Fruit fly (Drosophila melanogaster): ENCODE results near the gene CG11052.
A peak's percentile ranks its signal among the peaks of the same experiment; 100 is the strongest.

Gene CG11052

DNA sequence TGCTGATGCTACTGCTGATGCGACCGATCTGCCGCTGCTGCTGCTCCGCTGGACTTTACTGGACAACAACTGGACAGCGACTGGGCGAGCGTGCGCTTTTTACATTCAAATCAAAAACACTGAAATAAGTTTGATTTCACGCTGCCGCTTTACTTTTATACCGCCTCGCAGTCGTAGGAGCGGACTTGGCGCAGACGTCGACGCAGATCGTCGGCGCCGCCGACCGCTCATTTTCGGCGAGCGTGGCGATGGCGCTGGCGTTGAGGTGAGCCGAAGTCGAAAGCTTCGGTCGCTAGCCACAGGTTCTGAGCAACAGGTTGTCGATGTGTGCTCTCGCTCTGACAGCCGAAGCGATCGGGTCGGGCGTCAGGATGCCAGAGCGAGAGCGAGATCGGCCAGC, 13.4 kb downstream of the CG11052 start, which contains the start of gene Elovl7:
Gene Elovl7 (minus strand): TSS at position 131 of the 400 bp plus-strand sequence.
- no peak for TF ChIP-seq Hr4 (GFP tag; optimal IDR thresholded peaks at IDR 0.05)
- no peak for TF ChIP-seq CG9139 (GFP tag; optimal IDR thresholded peaks at IDR 0.05)
- TF ChIP-seq CG10669 (GFP tag; optimal IDR thresholded peaks at IDR 0.05): no peak
- peak; percentile 28 for TF ChIP-seq Eip78C (GFP tag)
- no peak for TF ChIP-seq CG3919 (GFP tag; optimal IDR thresholded peaks at IDR 0.05)
- no peak for TF ChIP-seq CG31627 (GFP tag; optimal IDR thresholded peaks at IDR 0.05)
- peak; percentile 76 for TF ChIP-seq CG6854 (GFP tag; optimal IDR thresholded peaks at IDR 0.05)

DNA sequence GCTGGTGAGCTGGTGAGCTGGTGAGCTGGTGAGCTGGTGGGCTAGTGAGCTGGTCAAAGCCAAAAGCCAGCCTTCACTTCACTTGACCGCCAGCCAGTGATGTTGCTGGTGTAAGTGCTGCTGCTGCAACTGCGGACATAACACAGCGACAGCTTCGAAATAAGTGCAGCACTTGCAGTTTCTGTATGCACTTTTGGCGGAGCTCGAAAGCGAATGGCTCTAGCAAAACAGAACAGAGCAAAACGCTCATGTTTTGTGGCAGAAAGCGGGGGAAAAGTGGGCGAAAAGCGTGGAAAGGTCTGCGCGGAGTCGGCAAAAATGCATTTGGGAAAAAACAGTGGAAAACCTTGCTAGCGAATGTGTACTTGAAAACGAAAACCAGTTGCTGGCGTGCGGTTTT, 14.5 kb downstream of the CG11052 start:
- no peak for TF ChIP-seq CG7368 (GFP tag; optimal IDR thresholded peaks at IDR 0.05)
- peak; percentile 44 for TF ChIP-seq Eip78C (GFP tag)

DNA sequence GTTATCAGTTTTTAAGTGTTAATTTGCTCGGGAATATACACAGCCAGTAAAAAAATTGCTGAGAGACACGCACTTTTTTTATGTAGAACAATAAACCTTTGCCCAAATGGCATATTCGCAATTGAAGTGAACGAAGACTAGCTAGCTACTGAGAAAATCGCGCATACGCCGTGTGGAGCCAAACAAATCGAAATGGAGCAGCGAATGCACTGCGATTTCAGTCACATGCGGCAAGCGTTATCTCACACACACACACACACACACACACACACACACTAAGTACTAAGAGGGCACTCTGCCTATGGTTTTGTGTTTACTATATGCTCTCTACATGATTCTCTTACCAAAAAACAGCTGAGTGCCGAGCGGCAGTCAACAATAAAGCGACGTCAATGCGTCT, 15.6 kb downstream of the CG11052 start:
- TF ChIP-seq dac (GFP tag; optimal IDR thresholded peaks at IDR 0.05): no peak
- TF ChIP-seq CG6276 (GFP tag; optimal IDR thresholded peaks at IDR 0.05): no peak
- TF ChIP-seq CG11902 (GFP tag; optimal IDR thresholded peaks at IDR 0.05): no peak
- TF ChIP-seq CG15336 (GFP tag; IDR thresholded peaks at IDR 0.05): no peak
- no peak for TF ChIP-seq CG34406 (GFP tag; optimal IDR thresholded peaks at IDR 0.05)
- no peak for TF ChIP-seq lz (GFP tag; optimal IDR thresholded peaks at IDR 0.05)
- no peak for TF ChIP-seq Sox15 (GFP tag; optimal IDR thresholded peaks at IDR 0.05)
- TF ChIP-seq svp (GFP tag): no peak
- TF ChIP-seq Lpt (GFP tag; optimal IDR thresholded peaks at IDR 0.05): no peak
- no peak for TF ChIP-seq Hr4 (GFP tag; optimal IDR thresholded peaks at IDR 0.05)
- no peak for TF ChIP-seq eg (GFP tag; IDR thresholded peaks at IDR 0.05)
- TF ChIP-seq Blimp-1 (GFP tag; optimal IDR thresholded peaks at IDR 0.05): no peak
- no peak for TF ChIP-seq Sox102F (GFP tag; optimal IDR thresholded peaks at IDR 0.05)
- no peak for TF ChIP-seq CG3032 (tag; optimal IDR thresholded peaks at IDR 0.05)
- no peak for TF ChIP-seq CG4318 (GFP tag; optimal IDR thresholded peaks at IDR 0.05)
- TF ChIP-seq Met (GFP tag; optimal IDR thresholded peaks at IDR 0.05): no peak
- no peak for TF ChIP-seq Eip75B (GFP tag; optimal IDR thresholded peaks at IDR 0.05)

DNA sequence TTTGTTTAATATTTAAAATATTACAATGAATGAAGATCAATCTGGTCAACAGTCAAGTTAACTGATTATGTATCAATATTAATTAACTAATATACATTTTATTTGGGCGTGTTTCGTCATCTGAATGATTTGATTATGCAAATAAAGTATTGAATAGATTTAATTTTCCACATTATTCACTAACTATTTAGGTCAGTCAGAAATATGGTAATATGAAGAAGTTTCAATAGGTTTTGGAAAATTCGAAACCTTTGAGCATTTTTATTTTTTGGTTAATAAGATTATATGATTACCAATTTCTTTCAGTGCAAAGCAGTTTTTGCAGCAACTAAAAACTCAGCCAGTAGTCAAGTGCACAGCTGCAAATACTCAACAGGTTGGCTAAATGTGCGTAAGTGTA, 17.0 kb downstream of the CG11052 start:
- TF ChIP-seq Hr4 (GFP tag; optimal IDR thresholded peaks at IDR 0.05) (peak; percentile 54), fd59A (GFP tag; optimal IDR thresholded peaks at IDR 0.05) (no peak), CG11902 (GFP tag; optimal IDR thresholded peaks at IDR 0.05) (no peak), CG10669 (GFP tag; optimal IDR thresholded peaks at IDR 0.05) (no peak), CG6808 (GFP tag; optimal IDR thresholded peaks at IDR 0.05) (no peak), CG3032 (tag; optimal IDR thresholded peaks at IDR 0.05) (no peak), Hr39 (GFP tag; optimal IDR thresholded peaks at IDR 0.05) (no peak), CG8319 (GFP tag; optimal IDR thresholded peaks at IDR 0.05) (no peak), CG6276 (GFP tag; optimal IDR thresholded peaks at IDR 0.05) (peak; percentile 67), CG6163 (GFP tag; IDR thresholded peaks at IDR 0.05) (0 out of 3 replicates have a peak, but pooled peaks have one; percentile 24), Ets21C (GFP tag; optimal IDR thresholded peaks at IDR 0.05) (no peak), Eip75B (GFP tag; optimal IDR thresholded peaks at IDR 0.05) (no peak), spab (GFP tag; optimal IDR thresholded peaks at IDR 0.05) (no peak), CG3919 (GFP tag; optimal IDR thresholded peaks at IDR 0.05) (peak; percentile 4), Eip78C (GFP tag) (peak; percentile 75), CG11762 (GFP tag; optimal IDR thresholded peaks at IDR 0.05; ENCODE audit: insufficient read depth) (peak; percentile 16), Blimp-1 (GFP tag; optimal IDR thresholded peaks at IDR 0.05) (no peak), CG6854 (GFP tag; optimal IDR thresholded peaks at IDR 0.05) (no peak), Sox14 (GFP tag; optimal IDR thresholded peaks at IDR 0.05) (no peak), ss (GFP tag; optimal IDR thresholded peaks at IDR 0.05) (no peak), Hr38 (GFP tag; optimal IDR thresholded peaks at IDR 0.05) (no peak), CG11294 (GFP tag; IDR thresholded peaks at IDR 0.05) (no peak), CG32006 (GFP tag; optimal IDR thresholded peaks at IDR 0.05) (peak; percentile 82), acj6 (GFP tag; optimal IDR thresholded peaks at IDR 0.05) (no peak), lz (GFP tag; optimal IDR thresholded peaks at IDR 0.05) (no peak), Sox102F (GFP tag; optimal IDR thresholded peaks at IDR 0.05) (no peak), dsx (GFP tag; optimal IDR thresholded peaks at IDR 0.05; ENCODE audit: poor library complexity, severe bottlenecking) (no peak), Eip93F (GFP tag; optimal IDR thresholded peaks at IDR 0.05) (no peak), CG7368 (GFP tag; optimal IDR thresholded peaks at IDR 0.05) (no peak), CG34406 (GFP tag; optimal IDR thresholded peaks at IDR 0.05) (no peak), Sox15 (GFP tag; optimal IDR thresholded peaks at IDR 0.05) (no peak), CG31627 (GFP tag; optimal IDR thresholded peaks at IDR 0.05) (no peak), OdsH (GFP tag; optimal IDR thresholded peaks at IDR 0.05) (peak; percentile 30), cyc (GFP tag; optimal IDR thresholded peaks at IDR 0.05) (no peak), CG9139 (GFP tag; optimal IDR thresholded peaks at IDR 0.05) (no peak), CG1621 (tag; optimal IDR thresholded peaks at IDR 0.05) (no peak), fkh (GFP tag; optimal IDR thresholded peaks at IDR 0.05) (no peak)

Data from whole organism, prepupa.